Fruit fly (Drosophila melanogaster) Kc167 (cell line): ENCODE data around the gene CG5958.

Source experiments
- Myc ChIP-seq: fragments of >200 bp; optimal IDR thresholded peaks from 2 replicates; lab custom pipeline; 2017; ENCODE audit warnings: missing external identifiers
- Sin3A ChIP-seq: fragments of >200 bp; optimal IDR thresholded peaks from 2 replicates; lab custom pipeline; 2018; ENCODE audit warnings: missing external identifiers
- h ChIP-seq: fragments of >200 bp; optimal IDR thresholded peaks from 3 replicates; lab custom pipeline; 2018; ENCODE audit warnings: missing external identifiers
- insv ChIP-seq: fragments of >200 bp; optimal IDR thresholded peaks from 3 replicates; lab custom pipeline; 2018; ENCODE audit warnings: missing external identifiers
- psq ChIP-seq: fragments of >200 bp; optimal IDR thresholded peaks from 2 replicates; lab custom pipeline; 2017; ENCODE audit warnings: missing external identifiers
- ttk ChIP-seq: sonication (Bioruptor generic); optimal IDR thresholded peaks from 2 replicates; lab custom pipeline; 2017; ENCODE audit warnings: missing external identifiers

dm6 chr2L:7424907-7425689 is 8.2 kb downstream of the CG5958 start:
- TF ChIP-seq h (lab: Kevin White, UChicago) (no peak), psq (lab: Kevin White, UChicago) (no peak), Myc (no peak), ttk (no peak), Sin3A (lab: Kevin White, UChicago) (no peak), insv (lab: Kevin White, UChicago) (no peak)
